Worm (Caenorhabditis elegans) whole organism, L4 larva: Measurements from ENCODE around the gene F09G2.8.

Source experiments
- F49E8.2 ChIP-seq: sonication (generic microtip); optimal IDR thresholded peaks from 2 replicates; lab custom pipeline; 2016; ENCODE audit warnings: missing compliant biosample characterization, mild to moderate bottlenecking, missing genetic modification characterization, borderline replicate concordance
- aly-2 ChIP-seq: sonication (generic microtip); optimal IDR thresholded peaks from 2 replicates; lab custom pipeline; 2018; ENCODE audit warnings: missing biosample characterization, missing genetic modification characterization
- ama-1 ChIP-seq: fragments of 150-350 bp; optimal IDR thresholded peaks from 2 replicates; lab custom pipeline; 2014; ENCODE audit warnings: inconsistent platforms, mixed read lengths
- ceh-20 ChIP-seq: fragments of 200-800 bp; sonication (Bioruptor generic); IDR thresholded peaks from 2 replicates; pipeline ENCODE4 v1.3.6; 2022; ENCODE audit warnings: missing genetic modification reagents, missing genetic modification characterization, missing compliant biosample characterization
- ceh-32 ChIP-seq: sonication (generic microtip); optimal IDR thresholded peaks from 2 replicates; lab custom pipeline; 2016; ENCODE audit warnings: mild to moderate bottlenecking, missing genetic modification characterization, missing compliant biosample characterization; ENCODE audit not compliant: poor library complexity
- lir-3 ChIP-seq: sonication (generic microtip); optimal IDR thresholded peaks from 2 replicates; lab custom pipeline; 2016; ENCODE audit warnings: mild to moderate bottlenecking, missing genetic modification characterization, missing compliant biosample characterization
- nhr-237 ChIP-seq: sonication (generic microtip); optimal IDR thresholded peaks from 2 replicates; lab custom pipeline; 2017; ENCODE audit warnings: missing biosample characterization, missing genetic modification characterization
- snpc-4 ChIP-seq: fragments of 150-350 bp; optimal IDR thresholded peaks from 2 replicates; lab custom pipeline; 2014; ENCODE audit warnings: missing biosample characterization, missing genetic modification characterization
- unc-39 ChIP-seq: sonication (generic microtip); optimal IDR thresholded peaks from 2 replicates; lab custom pipeline; 2017; ENCODE audit warnings: missing biosample characterization, missing genetic modification characterization
- vab-7 ChIP-seq: fragments of 200-800 bp; sonication (Bioruptor generic); IDR thresholded peaks from 2 replicates; pipeline ENCODE4 v1.3.6; 2022; ENCODE audit warnings: missing genetic modification reagents, missing genetic modification characterization, missing compliant biosample characterization

- TF ChIP-seq aly-2 (tag; lab: Kevin White, UChicago) (no peak), snpc-4 (tag; lab: Kevin White, UChicago) (no peak), ama-1 (no peak), nhr-237 (tag; lab: Kevin White, UChicago) (no peak), ceh-20 (GFP tag; lab: Robert Waterston, UW) (no peak), F49E8.2 (no peak), unc-39 (tag; lab: Kevin White, UChicago) (no peak), vab-7 (GFP tag; lab: Robert Waterston, UW) (no peak), lir-3 (tag; lab: Kevin White, UChicago) (no peak), ceh-32 (tag; lab: Kevin White, UChicago) (no peak)
Observed at ce11 chrV:7178843-7179242, 14.6 kb downstream of the F09G2.8 start, which contains the start of gene cpsf-2.
